Fruit fly (Drosophila melanogaster) whole organism, embryonic: ENCODE measurements around the gene scyl.
A peak's percentile ranks its signal among the peaks of the same experiment; 100 is the strongest.

ENCODE experiments used
- CG11085 ChIP-seq: fragments of 200-800 bp; sonication (Bioruptor generic); IDR thresholded peaks from 2 replicates; pipeline ENCODE4 v1.3.6; 2022; ENCODE audit warnings: missing biosample characterization, missing genetic modification characterization
- CG12659 ChIP-seq: fragments of 200-800 bp; sonication (Bioruptor generic); optimal IDR thresholded peaks from 3 replicates; lab custom pipeline; 2017; ENCODE audit warnings: mild to moderate bottlenecking, missing biosample characterization, missing genetic modification reagents, missing genetic modification characterization
- CG14860 ChIP-seq: fragments of 200-800 bp; sonication (Bioruptor generic); IDR thresholded peaks from 3 replicates; pipeline ENCODE4 v1.3.6; 2022; ENCODE audit warnings: missing biosample characterization, missing genetic modification characterization; ENCODE audit not compliant: partially characterized antibody
- CG18476 ChIP-seq: fragments of 200-800 bp; sonication (Bioruptor generic); optimal IDR thresholded peaks from 2 replicates; lab custom pipeline; 2016; ENCODE audit warnings: missing biosample characterization, mild to moderate bottlenecking, missing genetic modification characterization
- CG43689 ChIP-seq: fragments of 200-800 bp; sonication (Bioruptor generic); IDR thresholded peaks from 2 replicates; pipeline ENCODE4 v1.3.6; 2022; ENCODE audit warnings: missing biosample characterization, missing genetic modification characterization
- CG7745 ChIP-seq: fragments of 200-800 bp; sonication (Bioruptor generic); optimal IDR thresholded peaks from 2 replicates; lab custom pipeline; 2018; ENCODE audit warnings: missing biosample characterization, mild to moderate bottlenecking, missing genetic modification characterization, moderate library complexity
- CG8944 ChIP-seq: fragments of 200-800 bp; sonication (Bioruptor generic); optimal IDR thresholded peaks from 3 replicates; lab custom pipeline; 2016; ENCODE audit warnings: missing biosample characterization, missing genetic modification characterization
- Camta ChIP-seq: fragments of 200-800 bp; sonication (Bioruptor generic); optimal IDR thresholded peaks from 2 replicates; lab custom pipeline; 2016; ENCODE audit warnings: missing biosample characterization, missing genetic modification characterization
- Fer1 ChIP-seq: fragments of 200-800 bp; sonication (Bioruptor generic); optimal IDR thresholded peaks from 2 replicates; lab custom pipeline; 2017; ENCODE audit warnings: missing biosample characterization, mild to moderate bottlenecking, missing genetic modification characterization
- Hr39 ChIP-seq: fragments of >200 bp; optimal IDR thresholded peaks from 2 replicates; lab custom pipeline; 2017
- gfzf ChIP-seq: fragments of 200-800 bp; sonication (Bioruptor generic); optimal IDR thresholded peaks from 2 replicates; lab custom pipeline; 2016; ENCODE audit warnings: missing biosample characterization, mild to moderate bottlenecking, missing genetic modification characterization, moderate library complexity
- hkb ChIP-seq, 2 experiments: fragments of 200-800 bp in 1 of 2; fragments of >200 bp in 1 of 2; sonication (Bioruptor generic) in 1 of 2; IDR thresholded peaks in 1 of 2; optimal IDR thresholded peaks in 1 of 2; 2 replicates each; pipeline versions ENCODE4 v1.3.6 to Lab custom; 2017 to 2022; ENCODE audit warnings: missing biosample characterization in 1 of 2, missing genetic modification characterization in 1 of 2
- kay ChIP-seq: fragments of 200-800 bp; sonication (Bioruptor generic); optimal IDR thresholded peaks from 2 replicates; lab custom pipeline; 2016; ENCODE audit warnings: missing biosample characterization, missing genetic modification characterization

- TF ChIP-seq CG18476 (GFP tag; lab: Kevin White, UChicago) (no peak), Hr39 (lab: Kevin White, UChicago) (no peak), CG7745 (tag; lab: Kevin White, UChicago) (peak; percentile 43), CG12659 (no peak), Camta (GFP tag; lab: Kevin White, UChicago) (no peak), hkb (optimal IDR thresholded peaks at IDR 0.05; lab: Kevin White, UChicago) (no peak), hkb (GFP tag; IDR thresholded peaks at IDR 0.05; lab: Robert Waterston, UW) (peak; percentile 12; the same call in 1 of the 2 replicates), CG43689 (GFP tag; lab: Robert Waterston, UW) (no peak), Fer1 (GFP tag; lab: Kevin White, UChicago) (no peak), CG8944 (no peak), gfzf (GFP tag; lab: Kevin White, UChicago) (no peak), kay (no peak), CG11085 (GFP tag; lab: Robert Waterston, UW) (no peak), CG14860 (GFP tag; lab: Robert Waterston, UW) (no peak)
Observed at dm6 chr3L:11273444-11274141, 21.5 kb downstream of the scyl start.
